Fruit fly (Drosophila melanogaster) whole organism, prepupa: ENCODE data around the gene Hasp.

ENCODE experiments used
- Blimp-1 ChIP-seq: fragments of 200-800 bp; sonication (Bioruptor generic); optimal IDR thresholded peaks from 3 replicates; lab custom pipeline; 2017; ENCODE audit warnings: missing biosample characterization, missing genetic modification characterization, mild to moderate bottlenecking, moderate library complexity, missing genetic modification reagents
- CG10631 ChIP-seq: fragments of 200-800 bp; sonication (Bioruptor generic); optimal IDR thresholded peaks from 2 replicates; lab custom pipeline; 2016; ENCODE audit warnings: missing biosample characterization, missing genetic modification characterization
- CG10669 ChIP-seq: fragments of 200-800 bp; sonication (Bioruptor generic); optimal IDR thresholded peaks from 3 replicates; lab custom pipeline; 2018; ENCODE audit warnings: missing biosample characterization, mild to moderate bottlenecking, missing genetic modification characterization, moderate library complexity
- CG11294 ChIP-seq: fragments of 200-800 bp; sonication (Bioruptor generic); IDR thresholded peaks from 2 replicates; pipeline ENCODE4 v1.3.6; 2022; ENCODE audit warnings: missing biosample characterization, missing genetic modification characterization
- CG11762 ChIP-seq: fragments of 200-800 bp; sonication (Bioruptor generic); optimal IDR thresholded peaks from 3 replicates; lab custom pipeline; 2016; ENCODE audit warnings: missing biosample characterization, missing genetic modification characterization; ENCODE audit not compliant: insufficient read depth
- CG11902 ChIP-seq: fragments of 200-800 bp; sonication (Bioruptor generic); optimal IDR thresholded peaks from 3 replicates; lab custom pipeline; 2016; ENCODE audit warnings: missing biosample characterization, missing genetic modification characterization
- CG15336 ChIP-seq: fragments of 200-800 bp; sonication (Bioruptor generic); IDR thresholded peaks from 2 replicates; pipeline ENCODE4 v1.3.6; 2022; ENCODE audit warnings: missing biosample characterization, missing genetic modification characterization
- CG1621 ChIP-seq: fragments of 200-800 bp; sonication (Bioruptor generic); optimal IDR thresholded peaks from 3 replicates; lab custom pipeline; 2018; ENCODE audit warnings: missing biosample characterization, mild to moderate bottlenecking, missing genetic modification characterization
- CG16779 ChIP-seq: fragments of 200-800 bp; sonication (Bioruptor generic); optimal IDR thresholded peaks from 3 replicates; lab custom pipeline; 2017; ENCODE audit warnings: missing biosample characterization, mild to moderate bottlenecking, missing genetic modification characterization
- CG3032 ChIP-seq: fragments of 200-800 bp; optimal IDR thresholded peaks from 2 replicates; lab custom pipeline; 2019; ENCODE audit warnings: missing biosample characterization, mild to moderate bottlenecking, missing genetic modification characterization, moderate library complexity
- CG32006 ChIP-seq: fragments of 200-800 bp; sonication (Bioruptor generic); optimal IDR thresholded peaks from 3 replicates; lab custom pipeline; 2017; ENCODE audit warnings: missing biosample characterization, mild to moderate bottlenecking, missing genetic modification characterization
- CG34406 ChIP-seq: fragments of 200-800 bp; sonication (Bioruptor generic); optimal IDR thresholded peaks from 3 replicates; lab custom pipeline; 2016; ENCODE audit warnings: missing biosample characterization, missing genetic modification characterization
- CG3919 ChIP-seq: fragments of 200-800 bp; sonication (Bioruptor generic); optimal IDR thresholded peaks from 3 replicates; lab custom pipeline; 2016; ENCODE audit warnings: missing biosample characterization, missing genetic modification characterization
- CG6276 ChIP-seq: fragments of 200-800 bp; sonication (Bioruptor generic); optimal IDR thresholded peaks from 2 replicates; lab custom pipeline; 2017; ENCODE audit warnings: missing biosample characterization, mild to moderate bottlenecking, missing genetic modification characterization
- CG6792 ChIP-seq: fragments of 200-800 bp; sonication (Bioruptor generic); optimal IDR thresholded peaks from 3 replicates; lab custom pipeline; 2016; ENCODE audit warnings: missing biosample characterization, missing genetic modification characterization
- CG6808 ChIP-seq: fragments of 200-800 bp; sonication (Bioruptor generic); optimal IDR thresholded peaks from 3 replicates; lab custom pipeline; 2017; ENCODE audit warnings: missing biosample characterization, missing genetic modification characterization, mild to moderate bottlenecking, moderate library complexity, missing genetic modification reagents
- CG6854 ChIP-seq: fragments of 200-800 bp; sonication (Bioruptor generic); optimal IDR thresholded peaks from 2 replicates; lab custom pipeline; 2017; ENCODE audit warnings: missing biosample characterization, mild to moderate bottlenecking, missing genetic modification characterization
- CG7368 ChIP-seq: fragments of 200-800 bp; sonication (Bioruptor generic); optimal IDR thresholded peaks from 3 replicates; lab custom pipeline; 2016; ENCODE audit warnings: missing biosample characterization, missing genetic modification characterization
- CG8119 ChIP-seq: fragments of 200-800 bp; sonication (Bioruptor generic); IDR thresholded peaks from 3 replicates; pipeline ENCODE4 v1.3.6; 2022; ENCODE audit warnings: missing biosample characterization, missing genetic modification characterization
- CG8319 ChIP-seq: fragments of 200-800 bp; sonication (Bioruptor generic); optimal IDR thresholded peaks from 3 replicates; lab custom pipeline; 2016; ENCODE audit warnings: missing biosample characterization, missing genetic modification characterization
- CG8632 ChIP-seq: fragments of 200-800 bp; sonication (Bioruptor generic); optimal IDR thresholded peaks from 3 replicates; lab custom pipeline; 2016; ENCODE audit warnings: missing biosample characterization, missing genetic modification characterization
- CG9139 ChIP-seq: fragments of 200-800 bp; sonication (Bioruptor generic); optimal IDR thresholded peaks from 3 replicates; lab custom pipeline; 2017; ENCODE audit warnings: missing biosample characterization, mild to moderate bottlenecking, missing genetic modification characterization
- Eip75B ChIP-seq: fragments of 200-800 bp; sonication (Bioruptor generic); optimal IDR thresholded peaks from 3 replicates; lab custom pipeline; 2016; ENCODE audit warnings: missing biosample characterization, missing genetic modification characterization
- Eip78C ChIP-seq: fragments of 200-800 bp; sonication (Bioruptor generic); peaks from one replicate; lab custom pipeline; 2016; ENCODE audit warnings: missing biosample characterization, missing genetic modification characterization
- Hr38 ChIP-seq: sonication (Bioruptor generic); optimal IDR thresholded peaks from 2 replicates; lab custom pipeline; 2016; ENCODE audit warnings: missing biosample characterization, missing genetic modification characterization
- Hr39 ChIP-seq: fragments of 200-800 bp; sonication (Bioruptor generic); optimal IDR thresholded peaks from 2 replicates; lab custom pipeline; 2016; ENCODE audit warnings: missing biosample characterization, missing genetic modification characterization
- Hr4 ChIP-seq: fragments of 200-800 bp; sonication (Bioruptor generic); optimal IDR thresholded peaks from 3 replicates; lab custom pipeline; 2016; ENCODE audit warnings: missing biosample characterization, missing genetic modification characterization
- Met ChIP-seq: fragments of 200-800 bp; sonication (Bioruptor generic); optimal IDR thresholded peaks from 3 replicates; lab custom pipeline; 2016; ENCODE audit warnings: missing biosample characterization, missing genetic modification characterization
- OdsH ChIP-seq: fragments of 200-800 bp; sonication (Bioruptor generic); optimal IDR thresholded peaks from 3 replicates; lab custom pipeline; 2016; ENCODE audit warnings: missing biosample characterization, missing genetic modification characterization
- Smox ChIP-seq: fragments of 200-800 bp; sonication (Bioruptor generic); optimal IDR thresholded peaks from 3 replicates; lab custom pipeline; 2016; ENCODE audit warnings: missing biosample characterization, missing genetic modification characterization
- achi ChIP-seq: fragments of 200-800 bp; sonication (Bioruptor generic); optimal IDR thresholded peaks from 3 replicates; lab custom pipeline; 2016; ENCODE audit warnings: missing biosample characterization, missing genetic modification characterization
- acj6 ChIP-seq: fragments of 200-800 bp; sonication (Bioruptor generic); optimal IDR thresholded peaks from 3 replicates; lab custom pipeline; 2016; ENCODE audit warnings: missing biosample characterization, missing genetic modification characterization
- cyc ChIP-seq: fragments of 200-800 bp; sonication (Bioruptor generic); optimal IDR thresholded peaks from 3 replicates; lab custom pipeline; 2016; ENCODE audit warnings: missing biosample characterization, missing genetic modification characterization
- dac ChIP-seq: fragments of 200-800 bp; sonication (Bioruptor generic); optimal IDR thresholded peaks from 2 replicates; lab custom pipeline; 2017; ENCODE audit warnings: missing biosample characterization, mild to moderate bottlenecking, missing genetic modification characterization
- dsx ChIP-seq: fragments of 200-800 bp; optimal IDR thresholded peaks from 3 replicates; lab custom pipeline; 2019; ENCODE audit warnings: missing biosample characterization, mild to moderate bottlenecking, missing genetic modification characterization, moderate library complexity; ENCODE audit not compliant: poor library complexity, severe bottlenecking
- eg ChIP-seq: fragments of 200-800 bp; sonication (Bioruptor generic); IDR thresholded peaks from 3 replicates; pipeline ENCODE4 v1.3.6; 2022; ENCODE audit warnings: missing biosample characterization, missing genetic modification characterization
- esn ChIP-seq: fragments of 200-800 bp; sonication (Bioruptor generic); optimal IDR thresholded peaks from 2 replicates; lab custom pipeline; 2016; ENCODE audit warnings: missing biosample characterization, mild to moderate bottlenecking, missing genetic modification characterization, moderate library complexity
- fd59A ChIP-seq: fragments of 200-800 bp; sonication (Bioruptor generic); optimal IDR thresholded peaks from 2 replicates; lab custom pipeline; 2017; ENCODE audit warnings: missing biosample characterization, mild to moderate bottlenecking, missing genetic modification characterization, missing genetic modification reagents
- fd85E ChIP-seq: fragments of 200-800 bp; sonication (Bioruptor generic); optimal IDR thresholded peaks from 3 replicates; lab custom pipeline; 2016; ENCODE audit warnings: missing biosample characterization, missing genetic modification characterization
- fkh ChIP-seq: fragments of 200-800 bp; sonication (Bioruptor generic); optimal IDR thresholded peaks from 3 replicates; lab custom pipeline; 2017; ENCODE audit warnings: missing biosample characterization, mild to moderate bottlenecking, missing genetic modification characterization, moderate library complexity
- net ChIP-seq: fragments of 200-800 bp; sonication (Bioruptor generic); optimal IDR thresholded peaks from 3 replicates; lab custom pipeline; 2016; ENCODE audit warnings: missing biosample characterization, missing genetic modification characterization
- pdm3 ChIP-seq: fragments of 200-800 bp; sonication (Bioruptor generic); optimal IDR thresholded peaks from 3 replicates; lab custom pipeline; 2016; ENCODE audit warnings: missing biosample characterization, missing genetic modification characterization
- spab ChIP-seq: fragments of 200-800 bp; sonication (Bioruptor generic); optimal IDR thresholded peaks from 2 replicates; lab custom pipeline; 2017; ENCODE audit warnings: missing biosample characterization, mild to moderate bottlenecking, missing genetic modification characterization, missing genetic modification reagents
- ss ChIP-seq, 2 experiments: fragments of 200-800 bp; sonication (Bioruptor generic); optimal IDR thresholded peaks; 2 replicates in 1 of 2; 3 replicates in 1 of 2; lab custom pipeline; 2017 to 2018; ENCODE audit warnings: mild to moderate bottlenecking in 2 of 2, missing biosample characterization in 2 of 2, missing genetic modification characterization in 2 of 2, moderate library complexity in 1 of 2
- topi ChIP-seq: fragments of 200-800 bp; sonication (Bioruptor generic); optimal IDR thresholded peaks from 3 replicates; lab custom pipeline; 2016; ENCODE audit warnings: missing biosample characterization, missing genetic modification characterization
- vri ChIP-seq: fragments of 200-800 bp; sonication (Bioruptor generic); optimal IDR thresholded peaks from 3 replicates; lab custom pipeline; 2016; ENCODE audit warnings: missing biosample characterization, mild to moderate bottlenecking, missing genetic modification characterization

The Hasp gene

DNA sequence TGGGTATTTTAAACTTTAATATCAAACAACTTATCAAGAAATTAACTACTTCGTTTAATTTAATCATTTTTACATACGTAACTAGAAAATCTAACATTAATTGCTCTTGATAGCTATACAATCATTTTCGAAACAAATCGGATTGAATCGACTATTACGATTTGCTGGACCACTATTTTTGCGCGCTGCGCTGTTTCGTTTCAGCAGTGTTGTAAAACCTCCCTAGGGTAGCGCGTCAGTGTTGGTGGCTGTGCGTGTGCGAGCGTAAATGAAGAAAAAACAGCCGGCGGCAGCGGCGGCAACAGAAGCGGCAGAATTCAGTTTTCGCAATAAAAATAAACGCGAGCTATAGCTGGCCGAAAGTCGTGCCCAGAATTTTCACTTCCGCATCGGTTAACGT, 16.2 kb upstream of the Hasp start, which contains the start of gene CG33116 (continued):
- peak; percentile 74 for TF ChIP-seq CG10631 (GFP tag; lab: Kevin White, UChicago)
- TF ChIP-seq esn (GFP tag; lab: Kevin White, UChicago), result peak; percentile 89
- TF ChIP-seq fd85E (GFP tag; lab: Kevin White, UChicago), result peak; percentile 69
- peak; percentile 88 for TF ChIP-seq vri
- peak; percentile 69 for TF ChIP-seq CG11294
- peak; percentile 85 for TF ChIP-seq CG6276 (GFP tag; lab: Kevin White, UChicago)
- TF ChIP-seq CG16779 (tag; lab: Kevin White, UChicago), result peak; percentile 57
- peak; percentile 81 for TF ChIP-seq Smox (GFP tag; lab: Kevin White, UChicago)

- TF ChIP-seq fkh (GFP tag; lab: Kevin White, UChicago), result peak; percentile 81
- TF ChIP-seq cyc (GFP tag; lab: Kevin White, UChicago), result no peak
- TF ChIP-seq dsx (GFP tag; lab: Kevin White, UChicago), result peak; percentile 61
Observed at dm6 chr2L:19530092-19530491, 13.1 kb upstream of the Hasp start, which contains the start of gene CG10165. Gene CG10165, minus strand, starts transcription at chr2L:19530305.

- TF ChIP-seq Blimp-1 (no peak), CG34406 (GFP tag; lab: Kevin White, UChicago) (peak; percentile 86), OdsH (GFP tag; lab: Kevin White, UChicago) (peak; percentile 97), fd85E (GFP tag; lab: Kevin White, UChicago) (peak; percentile 67), CG10631 (GFP tag; lab: Kevin White, UChicago) (peak; percentile 96), Hr4 (GFP tag; lab: Kevin White, UChicago) (peak; percentile 99), esn (GFP tag; lab: Kevin White, UChicago) (peak; percentile 74), CG6854 (GFP tag; lab: Kevin White, UChicago) (no peak), CG11902 (GFP tag; lab: Kevin White, UChicago) (peak; percentile 61), Eip78C (GFP tag; lab: Kevin White, UChicago) (peak; percentile 99), topi (GFP tag; lab: Kevin White, UChicago) (peak; percentile 71), CG10669 (peak; percentile 94), CG8319 (peak; percentile 85), CG1621 (tag; lab: Kevin White, UChicago) (peak; percentile 93), acj6 (GFP tag; lab: Kevin White, UChicago) (peak; percentile 94), CG3919 (GFP tag; lab: Kevin White, UChicago) (peak; percentile 97), achi (GFP tag; lab: Kevin White, UChicago) (peak; percentile 97), ss (GFP tag; optimal IDR thresholded peaks at IDR 0.05; lab: Kevin White, UChicago) (peak; percentile 94), Eip75B (GFP tag; lab: Kevin White, UChicago) (peak; percentile 95), CG6792 (peak; percentile 91), CG8119 (peak; percentile 99), CG3032 (tag; lab: Kevin White, UChicago) (peak; percentile 93), CG15336 (GFP tag; lab: Robert Waterston, UW) (peak; percentile 100), CG8632 (GFP tag; lab: Kevin White, UChicago) (peak; percentile 90), fd59A (GFP tag; lab: Kevin White, UChicago) (peak; percentile 96), spab (GFP tag; lab: Kevin White, UChicago) (peak; percentile 92), fkh (GFP tag; lab: Kevin White, UChicago) (peak; percentile 76), pdm3 (peak; percentile 97), CG7368 (GFP tag; lab: Kevin White, UChicago) (peak; percentile 90), Met (GFP tag; lab: Kevin White, UChicago) (peak; percentile 66), Hr38 (GFP tag; lab: Kevin White, UChicago) (peak; percentile 33), net (peak; percentile 97), dac (GFP tag; lab: Kevin White, UChicago) (peak; percentile 97), cyc (GFP tag; lab: Kevin White, UChicago) (peak; percentile 60), CG6276 (GFP tag; lab: Kevin White, UChicago) (peak; percentile 99), eg (GFP tag; lab: Robert Waterston, UW) (peak; percentile 100), CG32006 (peak; percentile 99), Smox (GFP tag; lab: Kevin White, UChicago) (peak; percentile 53), CG9139 (GFP tag; lab: Kevin White, UChicago) (peak; percentile 93), CG6808 (peak; percentile 92), CG11762 (peak; percentile 93), Hr39 (GFP tag; lab: Kevin White, UChicago) (peak; percentile 69)
Observed at dm6 chr2L:19528308-19528707, 11.3 kb upstream of the Hasp start.
